Fruit fly (Drosophila melanogaster) whole organism, prepupa: Measurements from ENCODE around the gene CG43218.

Experiments
- CG10631 ChIP-seq: fragments of 200-800 bp; sonication (Bioruptor generic); optimal IDR thresholded peaks from 2 replicates; lab custom pipeline; 2016; ENCODE audit warnings: missing biosample characterization, missing genetic modification characterization
- CG11294 ChIP-seq: fragments of 200-800 bp; sonication (Bioruptor generic); IDR thresholded peaks from 2 replicates; pipeline ENCODE4 v1.3.6; 2022; ENCODE audit warnings: missing biosample characterization, missing genetic modification characterization
- CG15336 ChIP-seq: fragments of 200-800 bp; sonication (Bioruptor generic); IDR thresholded peaks from 2 replicates; pipeline ENCODE4 v1.3.6; 2022; ENCODE audit warnings: missing biosample characterization, missing genetic modification characterization
- Gug ChIP-seq: fragments of 200-800 bp; sonication (Bioruptor generic); IDR thresholded peaks from 2 replicates; pipeline ENCODE4 v1.3.6; 2022; ENCODE audit warnings: missing biosample characterization, missing genetic modification characterization
- ss ChIP-seq, 2 experiments: fragments of 200-800 bp; sonication (Bioruptor generic); optimal IDR thresholded peaks; 2 replicates in 1 of 2; 3 replicates in 1 of 2; lab custom pipeline; 2017 to 2018; ENCODE audit warnings: mild to moderate bottlenecking in 2 of 2, missing biosample characterization in 2 of 2, missing genetic modification characterization in 2 of 2, moderate library complexity in 1 of 2
- vri ChIP-seq: fragments of 200-800 bp; sonication (Bioruptor generic); optimal IDR thresholded peaks from 3 replicates; lab custom pipeline; 2016; ENCODE audit warnings: missing biosample characterization, mild to moderate bottlenecking, missing genetic modification characterization

- TF ChIP-seq ss (GFP tag; optimal IDR thresholded peaks at IDR 0.05; lab: Kevin White, UChicago) (no peak), CG11294 (GFP tag; lab: Robert Waterston, UW) (no peak), vri (GFP tag; lab: Kevin White, UChicago) (no peak), CG15336 (GFP tag; lab: Robert Waterston, UW) (no peak), Gug (GFP tag; lab: Robert Waterston, UW) (no peak), CG10631 (GFP tag; lab: Kevin White, UChicago) (no peak)
These were observed 45.8 kb downstream of the CG43218 start for dm6 chr3L:21303659-21304058.
